Fruit fly (Drosophila melanogaster): ENCODE results near the gene puf.

Gene puf

DNA sequence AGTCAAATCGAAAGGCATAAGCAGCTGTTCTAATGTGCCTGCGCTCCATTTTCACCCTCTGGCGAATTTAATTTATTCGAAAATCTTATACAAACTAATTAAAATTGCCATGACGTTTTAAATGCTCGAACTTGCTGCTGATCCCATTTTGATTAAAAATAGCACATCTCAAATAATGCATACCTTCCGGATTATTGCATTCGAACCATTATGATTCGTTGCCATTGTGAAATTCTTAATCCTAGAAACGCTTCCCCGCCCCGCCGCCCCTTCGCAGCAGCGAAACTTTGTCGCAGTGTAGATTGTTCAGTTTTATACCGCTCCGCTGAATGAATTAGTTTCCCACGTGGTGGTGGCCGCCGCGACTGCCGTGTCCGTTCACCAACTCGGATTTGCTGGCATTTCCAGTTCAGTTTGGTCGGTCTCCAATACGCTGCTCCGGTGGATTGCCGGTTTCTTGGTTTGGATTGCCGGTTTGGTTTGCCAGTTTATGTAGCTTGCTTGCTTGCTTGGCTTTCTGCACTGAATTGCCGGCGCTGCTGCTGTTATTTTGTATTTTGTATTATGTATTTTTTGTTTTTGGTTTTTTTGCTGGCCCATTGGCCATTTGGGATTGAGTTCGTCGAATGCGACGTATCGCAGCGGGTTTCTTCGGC is 51.2 kb downstream of the puf start (continued):
- TF ChIP-seq eg (GFP tag; IDR thresholded peaks at IDR 0.05), result peak; percentile 57; the same call in 2 of the 3 replicates
- peak; percentile 31 for TF ChIP-seq dsx (GFP tag; optimal IDR thresholded peaks at IDR 0.05; ENCODE audit: poor library complexity, severe bottlenecking)
- peak; percentile 37; the same call in 1 of the 2 replicates for TF ChIP-seq Gug (GFP tag; IDR thresholded peaks at IDR 0.05)
- TF ChIP-seq salr (GFP tag; optimal IDR thresholded peaks at IDR 0.05), result no peak
- no peak for TF ChIP-seq cyc (GFP tag; optimal IDR thresholded peaks at IDR 0.05)
- TF ChIP-seq CG11762 (GFP tag; optimal IDR thresholded peaks at IDR 0.05; ENCODE audit: insufficient read depth), result no peak
- no peak for TF ChIP-seq CG3032 (tag; optimal IDR thresholded peaks at IDR 0.05)
- no peak for TF ChIP-seq vri (GFP tag; optimal IDR thresholded peaks at IDR 0.05)
- no peak for TF ChIP-seq Eip75B (GFP tag; optimal IDR thresholded peaks at IDR 0.05)
- peak; percentile 82 for TF ChIP-seq Hr4 (GFP tag; optimal IDR thresholded peaks at IDR 0.05)
- TF ChIP-seq CG4318 (GFP tag; optimal IDR thresholded peaks at IDR 0.05), result peak; percentile 73
- peak; percentile 30 for TF ChIP-seq Lpt (GFP tag; optimal IDR thresholded peaks at IDR 0.05)
- TF ChIP-seq CG9139 (GFP tag; optimal IDR thresholded peaks at IDR 0.05), result no peak
- TF ChIP-seq Eip78C (GFP tag), result peak; percentile 85
- peak; percentile 23; the same call in 1 of the 2 replicates for TF ChIP-seq CG11294 (GFP tag; IDR thresholded peaks at IDR 0.05)
- TF ChIP-seq ss (GFP tag; optimal IDR thresholded peaks at IDR 0.05), result peak in 1 of 2 experiments; percentile 7
- TF ChIP-seq CG6854 (GFP tag; optimal IDR thresholded peaks at IDR 0.05), result peak; percentile 3
- TF ChIP-seq CG6276 (GFP tag; optimal IDR thresholded peaks at IDR 0.05), result peak; percentile 61
- no peak for TF ChIP-seq CG8632 (GFP tag; optimal IDR thresholded peaks at IDR 0.05)
- peak; percentile 39 for TF ChIP-seq OdsH (GFP tag; optimal IDR thresholded peaks at IDR 0.05)
- peak; percentile 49 for TF ChIP-seq CG10631 (GFP tag; optimal IDR thresholded peaks at IDR 0.05)
- no peak for TF ChIP-seq fd85E (GFP tag; optimal IDR thresholded peaks at IDR 0.05)
- TF ChIP-seq CG8119 (GFP tag; IDR thresholded peaks at IDR 0.05), result peak; percentile 61
- TF ChIP-seq spab (GFP tag; optimal IDR thresholded peaks at IDR 0.05), result peak; percentile 21
- TF ChIP-seq fd59A (GFP tag; optimal IDR thresholded peaks at IDR 0.05), result no peak
- peak; percentile 53 for TF ChIP-seq pdm3 (GFP tag; optimal IDR thresholded peaks at IDR 0.05)
- TF ChIP-seq CG7368 (GFP tag; optimal IDR thresholded peaks at IDR 0.05), result peak; percentile 19
- TF ChIP-seq CG8319 (GFP tag; optimal IDR thresholded peaks at IDR 0.05), result no peak

DNA sequence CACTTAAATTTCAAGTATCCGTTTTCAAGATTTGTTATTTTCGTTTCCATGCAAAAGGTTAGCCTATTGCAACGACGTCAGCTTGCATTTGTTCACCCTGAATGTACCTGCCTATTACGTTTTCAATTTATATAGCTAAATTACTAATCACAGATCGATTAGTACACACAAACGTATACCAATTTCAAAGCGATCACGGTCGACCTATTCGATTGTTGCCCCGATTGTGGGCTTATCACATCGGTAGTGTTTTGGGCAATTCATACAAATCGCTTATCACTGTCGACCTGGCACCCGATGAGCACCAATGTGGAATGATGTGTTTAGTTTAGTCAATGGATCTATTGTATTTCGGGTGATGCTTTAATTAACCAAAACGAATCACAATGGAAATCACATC is 53.0 kb downstream of the puf start:
- TF ChIP-seq vri (GFP tag; optimal IDR thresholded peaks at IDR 0.05) (peak; percentile 41), esn (GFP tag; optimal IDR thresholded peaks at IDR 0.05) (no peak)

DNA sequence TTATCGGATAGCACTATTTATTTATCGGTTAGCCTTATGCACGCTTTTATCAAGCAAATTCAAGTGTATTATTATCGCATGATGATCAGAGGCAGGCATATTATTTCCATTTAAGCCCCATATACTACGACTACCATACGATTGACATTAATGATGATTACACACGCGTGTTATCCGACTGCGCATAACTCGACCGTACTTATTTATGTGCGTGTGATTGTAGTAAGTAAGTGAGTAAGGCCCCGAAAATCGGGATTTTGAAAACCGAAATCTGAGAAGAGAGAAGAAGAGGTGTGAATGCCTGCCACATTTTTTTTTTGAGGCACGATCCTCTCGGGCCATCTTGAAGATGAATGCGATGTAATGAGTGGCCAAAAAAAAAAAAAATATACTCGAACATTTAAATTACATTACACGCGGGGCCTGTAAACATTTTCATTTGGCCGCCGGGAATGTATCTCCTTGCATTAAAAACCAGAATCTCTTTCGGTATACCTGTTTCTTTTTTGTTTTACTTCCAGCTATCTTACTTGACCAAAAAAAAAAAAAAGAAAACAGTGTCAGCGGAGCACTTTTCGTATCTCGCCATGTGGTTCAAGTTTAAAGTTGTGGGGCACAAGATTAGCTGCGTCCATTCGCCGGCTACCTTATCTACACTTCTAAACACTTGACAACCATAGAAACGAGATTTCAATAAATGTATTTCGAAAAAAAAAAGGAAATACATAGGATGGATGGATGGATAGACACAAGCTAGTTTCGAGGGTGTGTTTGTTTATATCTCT is 54.3 kb downstream of the puf start:
- peak; percentile 66 for TF ChIP-seq Eip78C (GFP tag)
- peak; percentile 15 to 53 for TF ChIP-seq ss (GFP tag; optimal IDR thresholded peaks at IDR 0.05)
- no peak for TF ChIP-seq Blimp-1 (GFP tag; optimal IDR thresholded peaks at IDR 0.05)
- TF ChIP-seq fd85E (GFP tag; optimal IDR thresholded peaks at IDR 0.05), result peak; percentile 4
- TF ChIP-seq CG6808 (GFP tag; optimal IDR thresholded peaks at IDR 0.05), result peak; percentile 14
- 0 out of 3 replicates have a peak, but pooled peaks have one; percentile 29 for TF ChIP-seq eg (GFP tag; IDR thresholded peaks at IDR 0.05)
- no peak for TF ChIP-seq CG11294 (GFP tag; IDR thresholded peaks at IDR 0.05)

DNA sequence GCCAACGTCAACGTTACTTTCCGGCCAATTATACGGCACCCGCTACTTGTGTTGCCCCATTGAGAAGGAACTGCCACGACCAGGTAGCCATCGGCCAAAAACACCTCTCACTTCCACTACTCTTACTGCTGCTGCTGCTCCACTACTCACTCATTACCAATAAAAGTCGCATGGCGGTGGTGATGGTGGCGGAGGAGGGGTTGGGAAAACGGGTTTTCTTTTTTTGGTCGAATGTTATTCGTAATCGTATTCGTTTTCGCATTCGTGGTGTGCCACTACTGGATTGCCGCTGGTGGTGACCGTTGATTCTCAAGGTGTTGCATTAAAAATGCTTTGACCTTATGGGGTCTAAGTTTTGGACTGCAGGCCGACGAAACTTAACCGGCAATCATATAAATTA is 56.1 kb downstream of the puf start:
- TF ChIP-seq CG8319 (GFP tag; optimal IDR thresholded peaks at IDR 0.05), result peak; percentile 55
- TF ChIP-seq Blimp-1 (GFP tag; optimal IDR thresholded peaks at IDR 0.05), result peak; percentile 30
- TF ChIP-seq achi (GFP tag; optimal IDR thresholded peaks at IDR 0.05), result no peak
- TF ChIP-seq Eip78C (GFP tag), result peak; percentile 46
- TF ChIP-seq CG34406 (GFP tag; optimal IDR thresholded peaks at IDR 0.05), result no peak
- TF ChIP-seq lz (GFP tag; optimal IDR thresholded peaks at IDR 0.05), result no peak
- TF ChIP-seq ss (GFP tag; optimal IDR thresholded peaks at IDR 0.05), result peak; percentile 20 to 70
- no peak for TF ChIP-seq Hr4 (GFP tag; optimal IDR thresholded peaks at IDR 0.05)
- no peak for TF ChIP-seq eg (GFP tag; IDR thresholded peaks at IDR 0.05)
- TF ChIP-seq CG6854 (GFP tag; optimal IDR thresholded peaks at IDR 0.05), result no peak
- no peak for TF ChIP-seq CG15336 (GFP tag; IDR thresholded peaks at IDR 0.05)
- TF ChIP-seq acj6 (GFP tag; optimal IDR thresholded peaks at IDR 0.05), result no peak
- TF ChIP-seq CG11902 (GFP tag; optimal IDR thresholded peaks at IDR 0.05), result no peak
- peak; percentile 11 for TF ChIP-seq CG1621 (tag; optimal IDR thresholded peaks at IDR 0.05)
- TF ChIP-seq Sox102F (GFP tag; optimal IDR thresholded peaks at IDR 0.05), result no peak
- TF ChIP-seq CG6163 (GFP tag; IDR thresholded peaks at IDR 0.05), result peak; percentile 46; the same call in 1 of the 3 replicates
- no peak for TF ChIP-seq CG6808 (GFP tag; optimal IDR thresholded peaks at IDR 0.05)
- no peak for TF ChIP-seq spab (GFP tag; optimal IDR thresholded peaks at IDR 0.05)
- TF ChIP-seq dsx (GFP tag; optimal IDR thresholded peaks at IDR 0.05; ENCODE audit: poor library complexity, severe bottlenecking), result peak; percentile 44

Measured in whole organism, prepupa.